Fruit fly (Drosophila melanogaster) whole organism, prepupa: ENCODE results near the gene CG43345.

Source experiments
- Blimp-1 ChIP-seq: fragments of 200-800 bp; sonication (Bioruptor generic); optimal IDR thresholded peaks from 3 replicates; lab custom pipeline; 2017; ENCODE audit warnings: missing biosample characterization, missing genetic modification characterization, mild to moderate bottlenecking, moderate library complexity, missing genetic modification reagents
- CG10631 ChIP-seq: fragments of 200-800 bp; sonication (Bioruptor generic); optimal IDR thresholded peaks from 2 replicates; lab custom pipeline; 2016; ENCODE audit warnings: missing biosample characterization, missing genetic modification characterization
- CG15336 ChIP-seq: fragments of 200-800 bp; sonication (Bioruptor generic); IDR thresholded peaks from 2 replicates; pipeline ENCODE4 v1.3.6; 2022; ENCODE audit warnings: missing biosample characterization, missing genetic modification characterization
- CG16779 ChIP-seq: fragments of 200-800 bp; sonication (Bioruptor generic); optimal IDR thresholded peaks from 3 replicates; lab custom pipeline; 2017; ENCODE audit warnings: missing biosample characterization, mild to moderate bottlenecking, missing genetic modification characterization
- CG3032 ChIP-seq: fragments of 200-800 bp; optimal IDR thresholded peaks from 2 replicates; lab custom pipeline; 2019; ENCODE audit warnings: missing biosample characterization, mild to moderate bottlenecking, missing genetic modification characterization, moderate library complexity
- CG34406 ChIP-seq: fragments of 200-800 bp; sonication (Bioruptor generic); optimal IDR thresholded peaks from 3 replicates; lab custom pipeline; 2016; ENCODE audit warnings: missing biosample characterization, missing genetic modification characterization
- CG3919 ChIP-seq: fragments of 200-800 bp; sonication (Bioruptor generic); optimal IDR thresholded peaks from 3 replicates; lab custom pipeline; 2016; ENCODE audit warnings: missing biosample characterization, missing genetic modification characterization
- CG6163 ChIP-seq: fragments of 200-800 bp; sonication (Bioruptor generic); IDR thresholded peaks from 3 replicates; pipeline ENCODE4 v1.3.6; 2022; ENCODE audit warnings: missing biosample characterization, missing genetic modification characterization
- CG6276 ChIP-seq: fragments of 200-800 bp; sonication (Bioruptor generic); optimal IDR thresholded peaks from 2 replicates; lab custom pipeline; 2017; ENCODE audit warnings: missing biosample characterization, mild to moderate bottlenecking, missing genetic modification characterization
- CG6792 ChIP-seq: fragments of 200-800 bp; sonication (Bioruptor generic); optimal IDR thresholded peaks from 3 replicates; lab custom pipeline; 2016; ENCODE audit warnings: missing biosample characterization, missing genetic modification characterization
- CG6808 ChIP-seq: fragments of 200-800 bp; sonication (Bioruptor generic); optimal IDR thresholded peaks from 3 replicates; lab custom pipeline; 2017; ENCODE audit warnings: missing biosample characterization, missing genetic modification characterization, mild to moderate bottlenecking, moderate library complexity, missing genetic modification reagents
- CG7368 ChIP-seq: fragments of 200-800 bp; sonication (Bioruptor generic); optimal IDR thresholded peaks from 3 replicates; lab custom pipeline; 2016; ENCODE audit warnings: missing biosample characterization, missing genetic modification characterization
- CG8119 ChIP-seq: fragments of 200-800 bp; sonication (Bioruptor generic); IDR thresholded peaks from 3 replicates; pipeline ENCODE4 v1.3.6; 2022; ENCODE audit warnings: missing biosample characterization, missing genetic modification characterization
- CG8319 ChIP-seq: fragments of 200-800 bp; sonication (Bioruptor generic); optimal IDR thresholded peaks from 3 replicates; lab custom pipeline; 2016; ENCODE audit warnings: missing biosample characterization, missing genetic modification characterization
- CG9139 ChIP-seq: fragments of 200-800 bp; sonication (Bioruptor generic); optimal IDR thresholded peaks from 3 replicates; lab custom pipeline; 2017; ENCODE audit warnings: missing biosample characterization, mild to moderate bottlenecking, missing genetic modification characterization
- Eip75B ChIP-seq: fragments of 200-800 bp; sonication (Bioruptor generic); optimal IDR thresholded peaks from 3 replicates; lab custom pipeline; 2016; ENCODE audit warnings: missing biosample characterization, missing genetic modification characterization
- Eip78C ChIP-seq: fragments of 200-800 bp; sonication (Bioruptor generic); peaks from one replicate; lab custom pipeline; 2016; ENCODE audit warnings: missing biosample characterization, missing genetic modification characterization
- Eip93F ChIP-seq: fragments of 200-800 bp; sonication (Bioruptor generic); optimal IDR thresholded peaks from 2 replicates; lab custom pipeline; 2016; ENCODE audit warnings: missing biosample characterization, mild to moderate bottlenecking, missing genetic modification characterization
- Ets96B ChIP-seq: fragments of 200-800 bp; optimal IDR thresholded peaks from 2 replicates; lab custom pipeline; 2019; ENCODE audit warnings: missing biosample characterization, mild to moderate bottlenecking, missing genetic modification characterization, moderate library complexity
- Gug ChIP-seq: fragments of 200-800 bp; sonication (Bioruptor generic); IDR thresholded peaks from 2 replicates; pipeline ENCODE4 v1.3.6; 2022; ENCODE audit warnings: missing biosample characterization, missing genetic modification characterization
- Hr38 ChIP-seq: sonication (Bioruptor generic); optimal IDR thresholded peaks from 2 replicates; lab custom pipeline; 2016; ENCODE audit warnings: missing biosample characterization, missing genetic modification characterization
- Hr39 ChIP-seq: fragments of 200-800 bp; sonication (Bioruptor generic); optimal IDR thresholded peaks from 2 replicates; lab custom pipeline; 2016; ENCODE audit warnings: missing biosample characterization, missing genetic modification characterization
- Hr4 ChIP-seq: fragments of 200-800 bp; sonication (Bioruptor generic); optimal IDR thresholded peaks from 3 replicates; lab custom pipeline; 2016; ENCODE audit warnings: missing biosample characterization, missing genetic modification characterization
- Met ChIP-seq: fragments of 200-800 bp; sonication (Bioruptor generic); optimal IDR thresholded peaks from 3 replicates; lab custom pipeline; 2016; ENCODE audit warnings: missing biosample characterization, missing genetic modification characterization
- Smox ChIP-seq: fragments of 200-800 bp; sonication (Bioruptor generic); optimal IDR thresholded peaks from 3 replicates; lab custom pipeline; 2016; ENCODE audit warnings: missing biosample characterization, missing genetic modification characterization
- Sox102F ChIP-seq: fragments of 200-800 bp; sonication (Bioruptor generic); optimal IDR thresholded peaks from 2 replicates; lab custom pipeline; 2016; ENCODE audit warnings: missing biosample characterization, mild to moderate bottlenecking, missing genetic modification characterization
- Sox15 ChIP-seq: fragments of 200-800 bp; sonication (Bioruptor generic); optimal IDR thresholded peaks from 3 replicates; lab custom pipeline; 2016; ENCODE audit warnings: missing biosample characterization, missing genetic modification characterization
- dac ChIP-seq: fragments of 200-800 bp; sonication (Bioruptor generic); optimal IDR thresholded peaks from 2 replicates; lab custom pipeline; 2017; ENCODE audit warnings: missing biosample characterization, mild to moderate bottlenecking, missing genetic modification characterization
- dsx ChIP-seq: fragments of 200-800 bp; optimal IDR thresholded peaks from 3 replicates; lab custom pipeline; 2019; ENCODE audit warnings: missing biosample characterization, mild to moderate bottlenecking, missing genetic modification characterization, moderate library complexity; ENCODE audit not compliant: poor library complexity, severe bottlenecking
- fd59A ChIP-seq: fragments of 200-800 bp; sonication (Bioruptor generic); optimal IDR thresholded peaks from 2 replicates; lab custom pipeline; 2017; ENCODE audit warnings: missing biosample characterization, mild to moderate bottlenecking, missing genetic modification characterization, missing genetic modification reagents
- fd85E ChIP-seq: fragments of 200-800 bp; sonication (Bioruptor generic); optimal IDR thresholded peaks from 3 replicates; lab custom pipeline; 2016; ENCODE audit warnings: missing biosample characterization, missing genetic modification characterization
- fkh ChIP-seq: fragments of 200-800 bp; sonication (Bioruptor generic); optimal IDR thresholded peaks from 3 replicates; lab custom pipeline; 2017; ENCODE audit warnings: missing biosample characterization, mild to moderate bottlenecking, missing genetic modification characterization, moderate library complexity
- lz ChIP-seq: fragments of 200-800 bp; sonication (Bioruptor generic); optimal IDR thresholded peaks from 3 replicates; lab custom pipeline; 2016; ENCODE audit warnings: missing biosample characterization, missing genetic modification characterization
- net ChIP-seq: fragments of 200-800 bp; sonication (Bioruptor generic); optimal IDR thresholded peaks from 3 replicates; lab custom pipeline; 2016; ENCODE audit warnings: missing biosample characterization, missing genetic modification characterization
- salr ChIP-seq, 2 experiments: fragments of 200-800 bp; sonication (Bioruptor generic); optimal IDR thresholded peaks; 3 replicates each; lab custom pipeline; 2016 to 2018; ENCODE audit warnings: missing biosample characterization in 2 of 2, missing genetic modification characterization in 2 of 2, mild to moderate bottlenecking in 1 of 2
- spab ChIP-seq: fragments of 200-800 bp; sonication (Bioruptor generic); optimal IDR thresholded peaks from 2 replicates; lab custom pipeline; 2017; ENCODE audit warnings: missing biosample characterization, mild to moderate bottlenecking, missing genetic modification characterization, missing genetic modification reagents
- ss ChIP-seq, 2 experiments: fragments of 200-800 bp; sonication (Bioruptor generic); optimal IDR thresholded peaks; 2 replicates in 1 of 2; 3 replicates in 1 of 2; lab custom pipeline; 2017 to 2018; ENCODE audit warnings: mild to moderate bottlenecking in 2 of 2, missing biosample characterization in 2 of 2, missing genetic modification characterization in 2 of 2, moderate library complexity in 1 of 2
- topi ChIP-seq: fragments of 200-800 bp; sonication (Bioruptor generic); optimal IDR thresholded peaks from 3 replicates; lab custom pipeline; 2016; ENCODE audit warnings: missing biosample characterization, missing genetic modification characterization

Gene CG43345

dm6 chr2L:21206193-21206592 is 37.8 kb upstream of the CG43345 start, which contains the start of gene clumsy:
Gene clumsy, plus strand, starts transcription at chr2L:21206493.
- TF ChIP-seq Sox15 (GFP tag; lab: Kevin White, UChicago) (no peak), CG9139 (GFP tag; lab: Kevin White, UChicago) (no peak), Blimp-1 (GFP tag; lab: Kevin White, UChicago) (no peak), spab (GFP tag; lab: Kevin White, UChicago) (no peak), CG6276 (GFP tag; lab: Kevin White, UChicago) (no peak), salr (GFP tag; optimal IDR thresholded peaks at IDR 0.05; lab: Kevin White, UChicago) (no peak), CG16779 (tag; lab: Kevin White, UChicago) (no peak), fd85E (GFP tag; lab: Kevin White, UChicago) (no peak), Gug (GFP tag; lab: Robert Waterston, UW) (no peak), Hr4 (GFP tag; lab: Kevin White, UChicago) (no peak), Hr38 (GFP tag; lab: Kevin White, UChicago) (no peak), CG10631 (GFP tag; lab: Kevin White, UChicago) (no peak), Eip75B (no peak), ss (GFP tag; optimal IDR thresholded peaks at IDR 0.05; lab: Kevin White, UChicago) (no peak), Hr39 (GFP tag; lab: Kevin White, UChicago) (no peak), CG3032 (tag; lab: Kevin White, UChicago) (no peak)

dm6 chr2L:21202702-21203101 is 34.3 kb upstream of the CG43345 start, which contains the start of gene CG31988:
Gene CG31988, minus strand, starts transcription at chr2L:21202802.
- TF ChIP-seq Hr4 (GFP tag; lab: Kevin White, UChicago), result no peak

dm6 chr2L:21200275-21200674 is 31.9 kb upstream of the CG43345 start, which contains the start of gene CG31624:
Gene CG31624, minus strand, starts transcription at chr2L:21200375.
- no peak for TF ChIP-seq CG8119 (GFP tag; lab: Robert Waterston, UW)
- no peak for TF ChIP-seq Eip93F
- no peak for TF ChIP-seq Ets96B (tag; lab: Kevin White, UChicago)
- TF ChIP-seq Hr4 (GFP tag; lab: Kevin White, UChicago), result no peak
- TF ChIP-seq CG34406 (GFP tag; lab: Kevin White, UChicago), result no peak
- no peak for TF ChIP-seq CG6792 (GFP tag; lab: Kevin White, UChicago)
- TF ChIP-seq Sox15 (GFP tag; lab: Kevin White, UChicago), result no peak
- no peak for TF ChIP-seq dac (GFP tag; lab: Kevin White, UChicago)
- no peak for TF ChIP-seq Sox102F (GFP tag; lab: Kevin White, UChicago)
- TF ChIP-seq Blimp-1 (GFP tag; lab: Kevin White, UChicago), result no peak
- TF ChIP-seq CG16779 (tag; lab: Kevin White, UChicago), result no peak
- no peak for TF ChIP-seq ss (GFP tag; optimal IDR thresholded peaks at IDR 0.05; lab: Kevin White, UChicago)
- no peak for TF ChIP-seq CG9139 (GFP tag; lab: Kevin White, UChicago)

- TF ChIP-seq Met (GFP tag; lab: Kevin White, UChicago), result no peak
- no peak for TF ChIP-seq CG3919 (GFP tag; lab: Kevin White, UChicago)
- 0 out of 2 replicates have a peak, but pooled peaks have one; percentile 18 for TF ChIP-seq CG15336
- TF ChIP-seq fd85E (GFP tag; lab: Kevin White, UChicago), result no peak
- TF ChIP-seq Gug (GFP tag; lab: Robert Waterston, UW), result no peak
- TF ChIP-seq Hr39 (GFP tag; lab: Kevin White, UChicago), result no peak
- peak; percentile 14 for TF ChIP-seq CG6276 (GFP tag; lab: Kevin White, UChicago)
- TF ChIP-seq CG8119 (GFP tag; lab: Robert Waterston, UW), result 0 out of 3 replicates have a peak, but pooled peaks have one; percentile 31
- TF ChIP-seq CG34406 (GFP tag; lab: Kevin White, UChicago), result no peak
- TF ChIP-seq ss (GFP tag; optimal IDR thresholded peaks at IDR 0.05; lab: Kevin White, UChicago), result no peak
- peak; percentile 68 for TF ChIP-seq fkh (GFP tag; lab: Kevin White, UChicago)
- TF ChIP-seq dsx (GFP tag; lab: Kevin White, UChicago), result no peak
- TF ChIP-seq CG16779 (tag; lab: Kevin White, UChicago), result no peak
Observed at dm6 chr2L:21198633-21199264, 30.4 kb upstream of the CG43345 start, which contains the start of gene Ret. Gene Ret, minus strand, starts transcription at chr2L:21198762.

dm6 chr2L:21197178-21197577 is 28.8 kb upstream of the CG43345 start:
- TF ChIP-seq lz (GFP tag; lab: Kevin White, UChicago) (no peak), Eip78C (peak; percentile 78), Hr38 (GFP tag; lab: Kevin White, UChicago) (no peak), Smox (peak; percentile 29), ss (GFP tag; optimal IDR thresholded peaks at IDR 0.05; lab: Kevin White, UChicago) (no peak), net (GFP tag; lab: Kevin White, UChicago) (peak; percentile 48), CG6808 (no peak), CG3919 (GFP tag; lab: Kevin White, UChicago) (peak; percentile 47), CG6792 (GFP tag; lab: Kevin White, UChicago) (no peak), fd59A (no peak), Sox102F (GFP tag; lab: Kevin White, UChicago) (peak; percentile 17), CG6163 (GFP tag; lab: Robert Waterston, UW) (peak; percentile 67; the same call in 2 of the 3 replicates), topi (GFP tag; lab: Kevin White, UChicago) (peak; percentile 27), CG7368 (GFP tag; lab: Kevin White, UChicago) (no peak), CG8319 (no peak), Met (GFP tag; lab: Kevin White, UChicago) (peak; percentile 16), CG16779 (tag; lab: Kevin White, UChicago) (no peak)
